Worm (Caenorhabditis elegans) whole organism, young adult: ENCODE measurements around the gene snap-29.

Experiments used
- B0019.2 ChIP-seq: fragments of 200-800 bp; sonication (Bioruptor generic); conservative IDR thresholded peaks from 2 replicates; pipeline ENCODE4 v1.3.6; 2022; ENCODE audit warnings: missing genetic modification reagents, missing genetic modification characterization, missing compliant biosample characterization
- B0261.1 ChIP-seq: sonication (generic microtip); optimal IDR thresholded peaks from 2 replicates; lab custom pipeline; 2016; ENCODE audit warnings: mild to moderate bottlenecking, missing genetic modification characterization, moderate library complexity, missing compliant biosample characterization
- C06A6.2 ChIP-seq: fragments of 200-800 bp; sonication (Bioruptor generic); conservative IDR thresholded peaks from 2 replicates; pipeline ENCODE4 v1.3.6; 2022; ENCODE audit warnings: missing genetic modification characterization, missing compliant biosample characterization
- F37B4.10 ChIP-seq: fragments of 200-800 bp; sonication (Bioruptor generic); IDR thresholded peaks from 2 replicates; pipeline ENCODE4 v1.3.6; 2022; ENCODE audit warnings: missing genetic modification characterization, missing compliant biosample characterization
- K12H6.12 ChIP-seq: fragments of 200-800 bp; sonication (Bioruptor generic); optimal IDR thresholded peaks from 2 replicates; lab custom pipeline; 2018; ENCODE audit warnings: mild to moderate bottlenecking, missing genetic modification characterization, missing compliant biosample characterization
- T07F8.4 ChIP-seq: sonication (generic microtip); optimal IDR thresholded peaks from 2 replicates; lab custom pipeline; 2016; ENCODE audit warnings: mild to moderate bottlenecking, missing genetic modification characterization, moderate library complexity, missing compliant biosample characterization
- Y53F4B.3 ChIP-seq: fragments of 200-800 bp; sonication (Bioruptor generic); IDR thresholded peaks from 2 replicates; pipeline ENCODE4 v1.3.6; 2022; ENCODE audit warnings: missing genetic modification reagents, missing genetic modification characterization, missing compliant biosample characterization
- Y53G8AR.9 ChIP-seq: fragments of 200-800 bp; sonication (Bioruptor generic); conservative IDR thresholded peaks from 2 replicates; pipeline ENCODE4 v1.3.6; 2022; ENCODE audit warnings: missing genetic modification reagents, missing genetic modification characterization, missing compliant biosample characterization
- ZK185.1 ChIP-seq: sonication (generic microtip); optimal IDR thresholded peaks from 2 replicates; lab custom pipeline; 2016; ENCODE audit warnings: mild to moderate bottlenecking, missing genetic modification characterization, missing compliant biosample characterization; ENCODE audit not compliant: poor library complexity, severe bottlenecking
- attf-3 ChIP-seq: fragments of 200-800 bp; sonication (Bioruptor generic); conservative IDR thresholded peaks from 2 replicates; pipeline ENCODE4 v1.3.6; 2022; ENCODE audit warnings: missing genetic modification reagents, missing genetic modification characterization, missing compliant biosample characterization
- ceh-100 ChIP-seq: fragments of 200-800 bp; sonication (Bioruptor generic); IDR thresholded peaks from 2 replicates; pipeline ENCODE4 v1.3.6; 2022; ENCODE audit warnings: missing genetic modification reagents, missing genetic modification characterization, missing compliant biosample characterization
- ceh-27 ChIP-seq: fragments of 200-800 bp; sonication (Bioruptor generic); optimal IDR thresholded peaks from 2 replicates; lab custom pipeline; 2018; ENCODE audit warnings: mild to moderate bottlenecking, missing genetic modification characterization, moderate library complexity, missing compliant biosample characterization
- ceh-79 ChIP-seq: sonication (generic microtip); optimal IDR thresholded peaks from 2 replicates; lab custom pipeline; 2017; ENCODE audit warnings: mild to moderate bottlenecking, missing genetic modification characterization, missing compliant biosample characterization
- dpff-1 ChIP-seq: sonication (generic microtip); optimal IDR thresholded peaks from 2 replicates; lab custom pipeline; 2017; ENCODE audit warnings: mild to moderate bottlenecking, missing genetic modification characterization, missing compliant biosample characterization
- efl-1 ChIP-seq: fragments of 150-350 bp; optimal IDR thresholded peaks from 2 replicates; lab custom pipeline; 2014; ENCODE audit warnings: missing biosample characterization, missing genetic modification reagents, missing genetic modification characterization
- gei-17 ChIP-seq: fragments of 200-800 bp; sonication (Bioruptor generic); optimal IDR thresholded peaks from 2 replicates; lab custom pipeline; 2018; ENCODE audit warnings: mild to moderate bottlenecking, missing genetic modification characterization, missing compliant biosample characterization
- him-1 ChIP-seq: sonication (generic microtip); optimal IDR thresholded peaks from 2 replicates; lab custom pipeline; 2016; ENCODE audit warnings: missing genotype, missing genetic modification reagents, missing genetic modification characterization, missing compliant biosample characterization
- hlh-12 ChIP-seq: sonication (generic microtip); optimal IDR thresholded peaks from 2 replicates; lab custom pipeline; 2016; ENCODE audit warnings: missing genetic modification characterization, missing compliant biosample characterization
- hrde-1 ChIP-seq: sonication (generic microtip); optimal IDR thresholded peaks from 2 replicates; lab custom pipeline; 2016; ENCODE audit warnings: missing genetic modification characterization, mild to moderate bottlenecking, missing compliant biosample characterization, moderate library complexity, missing genotype, missing genetic modification reagents, borderline replicate concordance
- hsf-1 ChIP-seq: fragments of 200-800 bp; sonication (Bioruptor generic); IDR thresholded peaks from 2 replicates; pipeline ENCODE4 v1.3.6; 2022; ENCODE audit warnings: missing genetic modification reagents, missing genetic modification characterization, missing compliant biosample characterization
- lag-1 ChIP-seq: fragments of 200-800 bp; sonication (Bioruptor generic); IDR thresholded peaks from 2 replicates; pipeline ENCODE4 v1.3.6; 2022; ENCODE audit warnings: missing genetic modification reagents, missing genetic modification characterization, missing compliant biosample characterization
- lin-26 ChIP-seq: fragments of 200-800 bp; sonication (Bioruptor generic); IDR thresholded peaks from 2 replicates; pipeline ENCODE4 v1.3.6; 2022; ENCODE audit warnings: missing genetic modification reagents, missing genetic modification characterization, missing compliant biosample characterization
- lsl-1 ChIP-seq: fragments of 200-800 bp; sonication (Bioruptor generic); optimal IDR thresholded peaks from 2 replicates; lab custom pipeline; 2018; ENCODE audit warnings: mild to moderate bottlenecking, missing genetic modification characterization, moderate library complexity, missing compliant biosample characterization
- lsy-27 ChIP-seq: sonication (generic microtip); optimal IDR thresholded peaks from 2 replicates; lab custom pipeline; 2017; ENCODE audit warnings: missing genetic modification characterization, mild to moderate bottlenecking, missing compliant biosample characterization, antibody characterized with exemption, missing genotype, borderline replicate concordance; ENCODE audit not compliant: insufficient read depth
- madf-10 ChIP-seq: sonication (generic microtip); optimal IDR thresholded peaks from 2 replicates; lab custom pipeline; 2016; ENCODE audit warnings: mild to moderate bottlenecking, missing genetic modification characterization, missing compliant biosample characterization
- madf-6 ChIP-seq: fragments of 200-800 bp; sonication (Bioruptor generic); IDR thresholded peaks from 2 replicates; pipeline ENCODE4 v1.3.6; 2022; ENCODE audit warnings: missing genetic modification reagents, missing genetic modification characterization, missing compliant biosample characterization
- madf-8 ChIP-seq: fragments of 200-800 bp; sonication (Bioruptor generic); conservative IDR thresholded peaks from 2 replicates; pipeline ENCODE4 v1.3.6; 2022; ENCODE audit warnings: missing genetic modification reagents, missing genetic modification characterization, missing compliant biosample characterization
- mel-28 ChIP-seq: sonication (generic microtip); optimal IDR thresholded peaks from 2 replicates; lab custom pipeline; 2016; ENCODE audit warnings: borderline replicate concordance, mild to moderate bottlenecking, missing genetic modification characterization, missing compliant biosample characterization
- mxl-1 ChIP-seq: sonication (generic microtip); optimal IDR thresholded peaks from 2 replicates; lab custom pipeline; 2016; ENCODE audit warnings: missing genetic modification characterization, missing compliant biosample characterization
- nfya-1 ChIP-seq: sonication (generic microtip); optimal IDR thresholded peaks from 2 replicates; lab custom pipeline; 2017; ENCODE audit warnings: antibody characterized with exemption, missing compliant biosample characterization, missing genetic modification characterization, borderline replicate concordance; ENCODE audit not compliant: insufficient read depth
- nfya-2 ChIP-seq: fragments of 200-800 bp; sonication (Bioruptor generic); IDR thresholded peaks from 2 replicates; pipeline ENCODE4 v1.3.6; 2022; ENCODE audit warnings: missing genetic modification reagents, missing genetic modification characterization, missing compliant biosample characterization
- nhr-120 ChIP-seq: fragments of 200-800 bp; sonication (Bioruptor generic); IDR thresholded peaks from 2 replicates; pipeline ENCODE4 v1.3.6; 2022; ENCODE audit warnings: missing genetic modification characterization, missing compliant biosample characterization
- nhr-27 ChIP-seq: fragments of 200-800 bp; sonication (Bioruptor generic); optimal IDR thresholded peaks from 2 replicates; lab custom pipeline; 2018; ENCODE audit warnings: mild to moderate bottlenecking, missing genetic modification characterization, moderate library complexity, missing compliant biosample characterization
- nhr-90 ChIP-seq: sonication (generic microtip); optimal IDR thresholded peaks from 2 replicates; lab custom pipeline; 2016; ENCODE audit warnings: missing genotype, mild to moderate bottlenecking, missing genetic modification characterization, missing compliant biosample characterization
- pbrm-1 ChIP-seq: fragments of 200-800 bp; sonication (Bioruptor generic); IDR thresholded peaks from 2 replicates; pipeline ENCODE4 v1.3.6; 2022; ENCODE audit warnings: missing genetic modification reagents, missing genetic modification characterization, missing compliant biosample characterization
- rcor-1 ChIP-seq: fragments of 200-800 bp; sonication (Bioruptor generic); IDR thresholded peaks from 2 replicates; pipeline ENCODE4 v1.3.6; 2022; ENCODE audit warnings: missing genetic modification reagents, missing genetic modification characterization, missing compliant biosample characterization
- rec-8 ChIP-seq, 2 experiments: sonication (generic microtip); optimal IDR thresholded peaks; 2 replicates each; lab custom pipeline; 2016; ENCODE audit warnings: mild to moderate bottlenecking in 2 of 2, missing genetic modification characterization in 2 of 2, missing genetic modification reagents in 2 of 2, missing genotype in 2 of 2, missing biosample characterization in 1 of 2, missing compliant biosample characterization in 1 of 2, moderate library complexity in 1 of 2
- rpc-1 ChIP-seq, 2 experiments: fragments of 150-350 bp in 1 of 2; sonication (generic microtip) in 1 of 2; optimal IDR thresholded peaks; 2 replicates each; lab custom pipeline; 2014 to 2018; ENCODE audit warnings: missing biosample characterization in 1 of 2, missing genetic modification characterization in 1 of 2, missing genetic modification reagents in 1 of 2, missing genotype in 1 of 2
- sea-2 ChIP-seq: fragments of 200-800 bp; sonication (Bioruptor generic); IDR thresholded peaks from 2 replicates; pipeline ENCODE4 v1.3.6; 2022; ENCODE audit warnings: missing genetic modification characterization, missing compliant biosample characterization
- snpc-1.1 ChIP-seq: sonication (generic microtip); optimal IDR thresholded peaks from 2 replicates; lab custom pipeline; 2017; ENCODE audit warnings: missing genetic modification characterization, mild to moderate bottlenecking, missing compliant biosample characterization, antibody characterized with exemption, moderate library complexity, missing genotype, missing genetic modification reagents; ENCODE audit not compliant: insufficient read depth
- tbx-9 ChIP-seq: sonication (generic microtip); optimal IDR thresholded peaks from 2 replicates; lab custom pipeline; 2016; ENCODE audit warnings: borderline replicate concordance, missing genetic modification characterization, inconsistent platforms, missing compliant biosample characterization
- zim-3 ChIP-seq: sonication (generic microtip); optimal IDR thresholded peaks from 2 replicates; lab custom pipeline; 2017; ENCODE audit warnings: mild to moderate bottlenecking, missing genetic modification characterization, moderate library complexity, missing compliant biosample characterization
- ztf-18 ChIP-seq: sonication (generic microtip); optimal IDR thresholded peaks from 2 replicates; lab custom pipeline; 2016; ENCODE audit warnings: missing genotype, mild to moderate bottlenecking, missing genetic modification characterization, missing compliant biosample characterization
- ztf-22 ChIP-seq: fragments of 200-800 bp; sonication (Bioruptor generic); optimal IDR thresholded peaks from 2 replicates; lab custom pipeline; 2018; ENCODE audit warnings: mild to moderate bottlenecking, missing genetic modification characterization, moderate library complexity, missing compliant biosample characterization

The snap-29 gene

DNA sequence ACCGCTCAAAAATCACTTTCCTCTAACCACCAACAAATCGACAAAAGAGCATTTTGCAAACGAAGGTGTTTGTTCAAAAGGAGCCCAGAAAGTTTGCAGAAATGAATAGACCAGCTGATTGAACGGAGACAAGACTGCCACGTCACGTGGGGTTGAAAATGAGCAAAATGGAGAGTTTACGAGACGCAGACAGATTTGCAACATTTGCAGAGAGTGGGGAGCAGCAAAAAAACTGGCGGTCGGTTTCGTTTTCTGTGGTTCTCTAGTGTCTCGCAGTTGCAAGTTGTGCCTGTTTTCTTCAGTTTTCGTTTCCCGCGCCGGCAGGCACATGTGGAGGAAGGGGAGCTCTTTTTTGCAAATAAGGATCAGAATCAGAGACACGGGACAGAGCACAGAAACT, 9.4 kb downstream of the snap-29 start (continued):
- TF ChIP-seq lsy-27 (tag; lab: Kevin White, UChicago) (no peak), ceh-100 (GFP tag; lab: Robert Waterston, UW) (no peak), snpc-1.1 (no peak), ztf-18 (tag; lab: Kevin White, UChicago) (peak; percentile 1), rpc-1 (optimal IDR thresholded peaks at IDR 0.05; lab: Kevin White, UChicago) (no peak), rpc-1 (tag; optimal IDR thresholded peaks at IDR 0.05; lab: Kevin White, UChicago) (no peak), him-1 (tag; lab: Kevin White, UChicago) (no peak), nhr-27 (tag; lab: Kevin White, UChicago) (no peak), madf-10 (tag; lab: Kevin White, UChicago) (peak; percentile 3), ZK185.1 (tag; lab: Kevin White, UChicago) (no peak), nhr-90 (no peak), ztf-22 (GFP tag; lab: Kevin White, UChicago) (no peak), gei-17 (GFP tag; lab: Kevin White, UChicago) (no peak), lag-1 (no peak), sea-2 (GFP tag; lab: Robert Waterston, UW) (no peak), F37B4.10 (GFP tag; lab: Robert Waterston, UW) (no peak), lsl-1 (GFP tag; lab: Kevin White, UChicago) (no peak), dpff-1 (no peak), ceh-79 (no peak), hlh-12 (no peak), C06A6.2 (GFP tag; lab: Robert Waterston, UW) (0 out of 2 replicates have a peak, but pooled peaks have one; percentile 19), T07F8.4 (no peak), lin-26 (no peak), mel-28 (no peak), hrde-1 (tag; lab: Kevin White, UChicago) (no peak), rcor-1 (GFP tag; lab: Robert Waterston, UW) (0 out of 2 replicates have a peak, but pooled peaks have one; percentile 8), B0261.1 (tag; lab: Kevin White, UChicago) (no peak), Y53F4B.3 (GFP tag; lab: Robert Waterston, UW) (no peak), hsf-1 (no peak), efl-1 (GFP tag; lab: Kevin White, UChicago) (no peak), K12H6.12 (tag; lab: Kevin White, UChicago) (peak; percentile 71), nhr-120 (GFP tag; lab: Robert Waterston, UW) (no peak), pbrm-1 (GFP tag; lab: Robert Waterston, UW) (no peak), attf-3 (GFP tag; lab: Robert Waterston, UW) (no peak), madf-8 (GFP tag; lab: Robert Waterston, UW) (no peak), Y53G8AR.9 (GFP tag; lab: Robert Waterston, UW) (no peak), nfya-1 (tag; lab: Kevin White, UChicago) (no peak), madf-6 (GFP tag; lab: Robert Waterston, UW) (no peak), ceh-27 (no peak), B0019.2 (GFP tag; lab: Robert Waterston, UW) (no peak), tbx-9 (tag; lab: Kevin White, UChicago) (no peak), mxl-1 (tag; lab: Kevin White, UChicago) (no peak), nfya-2 (no peak), rec-8 (tag; optimal IDR thresholded peaks at IDR 0.05; lab: Kevin White, UChicago) (no peak), zim-3 (tag; lab: Kevin White, UChicago) (no peak)
